Fruit fly (Drosophila melanogaster) whole organism, embryonic: Measurements from ENCODE around the gene CG32163.

Experiments
- Ada2b ChIP-seq: fragments of 200-800 bp; sonication (Bioruptor generic); IDR thresholded peaks from 2 replicates; pipeline ENCODE4 v1.3.6; 2022; ENCODE audit warnings: missing biosample characterization, missing genetic modification characterization
- Bteb2 ChIP-seq: fragments of 200-800 bp; sonication (Bioruptor generic); optimal IDR thresholded peaks from 2 replicates; lab custom pipeline; 2016; ENCODE audit warnings: missing biosample characterization, missing genetic modification characterization
- CG10147 ChIP-seq: fragments of 200-800 bp; sonication (Bioruptor generic); optimal IDR thresholded peaks from 2 replicates; lab custom pipeline; 2019; ENCODE audit warnings: missing biosample characterization, mild to moderate bottlenecking, missing genetic modification characterization, moderate library complexity
- CG10366 ChIP-seq: fragments of 200-800 bp; sonication (Bioruptor generic); IDR thresholded peaks from 2 replicates; pipeline ENCODE4 v1.3.6; 2022; ENCODE audit warnings: missing biosample characterization, missing genetic modification characterization
- CG12769 ChIP-seq: fragments of 200-800 bp; sonication (Bioruptor generic); optimal IDR thresholded peaks from 2 replicates; lab custom pipeline; 2019; ENCODE audit warnings: missing biosample characterization, mild to moderate bottlenecking, missing genetic modification characterization, moderate library complexity
- CG14014 ChIP-seq: fragments of 200-800 bp; sonication (Bioruptor generic); IDR thresholded peaks from 2 replicates; pipeline ENCODE4 v1.3.6; 2022; ENCODE audit warnings: missing biosample characterization, missing genetic modification characterization
- CG1602 ChIP-seq: fragments of 200-800 bp; sonication (Bioruptor generic); optimal IDR thresholded peaks from 3 replicates; lab custom pipeline; 2016; ENCODE audit warnings: missing biosample characterization, missing genetic modification characterization
- CG17361 ChIP-seq: fragments of 200-800 bp; sonication (Bioruptor generic); IDR thresholded peaks from 3 replicates; pipeline ENCODE4 v1.3.6; 2022; ENCODE audit warnings: missing biosample characterization, missing genetic modification characterization
- CG17829 ChIP-seq: fragments of 200-800 bp; optimal IDR thresholded peaks from 2 replicates; lab custom pipeline; 2019; ENCODE audit warnings: missing biosample characterization, mild to moderate bottlenecking, missing genetic modification characterization, moderate library complexity
- CG2129 ChIP-seq: fragments of 200-800 bp; sonication (Bioruptor generic); IDR thresholded peaks from 2 replicates; pipeline ENCODE4 v1.3.6; 2022; ENCODE audit warnings: missing biosample characterization, missing genetic modification characterization; ENCODE audit not compliant: partially characterized antibody
- CG3281 ChIP-seq: fragments of 200-800 bp; sonication (Bioruptor generic); optimal IDR thresholded peaks from 3 replicates; lab custom pipeline; 2017; ENCODE audit warnings: missing biosample characterization, mild to moderate bottlenecking, missing genetic modification characterization
- CG3407 ChIP-seq: fragments of 200-800 bp; sonication (Bioruptor generic); optimal IDR thresholded peaks from 2 replicates; lab custom pipeline; 2018; ENCODE audit warnings: missing biosample characterization, mild to moderate bottlenecking, missing genetic modification characterization
- CG4617 ChIP-seq: fragments of 200-800 bp; sonication (Bioruptor generic); optimal IDR thresholded peaks from 3 replicates; lab custom pipeline; 2016; ENCODE audit warnings: missing biosample characterization, missing genetic modification characterization, borderline replicate concordance
- CG4820 ChIP-seq: fragments of 200-800 bp; sonication (Bioruptor generic); optimal IDR thresholded peaks from 3 replicates; lab custom pipeline; 2016; ENCODE audit warnings: missing biosample characterization, missing genetic modification characterization
- CG7839 ChIP-seq: fragments of 200-800 bp; sonication (Bioruptor generic); optimal IDR thresholded peaks from 3 replicates; lab custom pipeline; 2018; ENCODE audit warnings: missing biosample characterization, mild to moderate bottlenecking, missing genetic modification characterization, moderate library complexity
- CG8290 ChIP-seq, 3 experiments: fragments of 200-800 bp; sonication (Bioruptor generic); optimal IDR thresholded peaks; 2 replicates each; lab custom pipeline; 2016 to 2019; ENCODE audit warnings: missing biosample characterization in 3 of 3, missing genetic modification characterization in 3 of 3, mild to moderate bottlenecking in 2 of 3, moderate library complexity in 1 of 3
- CG9876 ChIP-seq: fragments of 200-800 bp; sonication (Bioruptor generic); optimal IDR thresholded peaks from 2 replicates; lab custom pipeline; 2016; ENCODE audit warnings: missing biosample characterization, missing genetic modification characterization
- CHES-1-like ChIP-seq: fragments of 200-800 bp; sonication (Bioruptor generic); optimal IDR thresholded peaks from 2 replicates; lab custom pipeline; 2016; ENCODE audit warnings: missing biosample characterization, missing genetic modification characterization
- D ChIP-seq, 2 experiments: fragments of 200-800 bp in 1 of 2; fragments of >200 bp in 1 of 2; sonication (Bioruptor generic) in 1 of 2; optimal IDR thresholded peaks; 2 replicates in 1 of 2; 3 replicates in 1 of 2; lab custom pipeline; 2017; ENCODE audit warnings: mild to moderate bottlenecking in 1 of 2, missing biosample characterization in 1 of 2, missing genetic modification characterization in 1 of 2, missing genetic modification reagents in 1 of 2
- Dref ChIP-seq: fragments of 200-800 bp; sonication (Bioruptor generic); IDR thresholded peaks from 2 replicates; pipeline ENCODE4 v1.3.6; 2022; ENCODE audit warnings: missing biosample characterization, missing genetic modification characterization
- ERR ChIP-seq: fragments of 200-800 bp; sonication (Bioruptor generic); optimal IDR thresholded peaks from 2 replicates; lab custom pipeline; 2016; ENCODE audit warnings: missing biosample characterization, missing genetic modification characterization
- MESR4 ChIP-seq: fragments of 200-800 bp; sonication (Bioruptor generic); optimal IDR thresholded peaks from 2 replicates; lab custom pipeline; 2018; ENCODE audit warnings: missing biosample characterization, mild to moderate bottlenecking, missing genetic modification characterization, moderate library complexity
- Oli ChIP-seq: fragments of 200-800 bp; sonication (Bioruptor generic); optimal IDR thresholded peaks from 2 replicates; lab custom pipeline; 2018; ENCODE audit warnings: missing biosample characterization, mild to moderate bottlenecking, missing genetic modification characterization, moderate library complexity
- Poxn ChIP-seq: fragments of 200-800 bp; sonication (Bioruptor generic); IDR thresholded peaks from 2 replicates; pipeline ENCODE4 v1.3.6; 2022; ENCODE audit warnings: missing biosample characterization, missing genetic modification characterization
- Scr ChIP-seq: fragments of 200-800 bp; sonication (Bioruptor generic); IDR thresholded peaks from 2 replicates; pipeline ENCODE4 v1.3.6; 2022; ENCODE audit warnings: missing biosample characterization, missing genetic modification characterization; ENCODE audit not compliant: partially characterized antibody
- Trl ChIP-seq, 3 experiments: fragments of >200 bp in 2 of 3; fragments of 200-800 bp in 1 of 3; sonication (Bioruptor generic) in 1 of 3; optimal IDR thresholded peaks; 2 replicates in 1 of 3; 3 replicates in 2 of 3; lab custom pipeline; 2016 to 2017; ENCODE audit warnings: missing biosample characterization in 1 of 3, missing genetic modification characterization in 1 of 3
- bowl ChIP-seq: fragments of 200-800 bp; sonication (Bioruptor generic); IDR thresholded peaks from 2 replicates; pipeline ENCODE4 v1.3.6; 2022; ENCODE audit warnings: missing biosample characterization, missing genetic modification characterization
- chif ChIP-seq, 2 experiments: fragments of 200-800 bp; sonication (Bioruptor generic); optimal IDR thresholded peaks; 3 replicates each; lab custom pipeline; 2016; ENCODE audit warnings: missing biosample characterization in 2 of 2, missing genetic modification characterization in 2 of 2
- croc ChIP-seq: fragments of 200-800 bp; sonication (Bioruptor generic); conservative IDR thresholded peaks from 3 replicates; pipeline ENCODE4 v1.3.6; 2022; ENCODE audit warnings: missing biosample characterization, missing genetic modification characterization
- emc ChIP-seq: fragments of 200-800 bp; sonication (Bioruptor generic); optimal IDR thresholded peaks from 2 replicates; lab custom pipeline; 2016; ENCODE audit warnings: missing biosample characterization, missing genetic modification characterization
- ems ChIP-seq: fragments of 200-800 bp; sonication (Bioruptor generic); optimal IDR thresholded peaks from 3 replicates; lab custom pipeline; 2016; ENCODE audit warnings: missing biosample characterization, missing genetic modification characterization
- her ChIP-seq: fragments of 200-800 bp; sonication (Bioruptor generic); optimal IDR thresholded peaks from 2 replicates; lab custom pipeline; 2016; ENCODE audit warnings: missing biosample characterization, missing genetic modification characterization
- hkb ChIP-seq, 2 experiments: fragments of 200-800 bp in 1 of 2; fragments of >200 bp in 1 of 2; sonication (Bioruptor generic) in 1 of 2; IDR thresholded peaks in 1 of 2; optimal IDR thresholded peaks in 1 of 2; 2 replicates each; pipeline versions ENCODE4 v1.3.6 to Lab custom; 2017 to 2022; ENCODE audit warnings: missing biosample characterization in 1 of 2, missing genetic modification characterization in 1 of 2
- insv ChIP-seq, 2 experiments: fragments of 200-800 bp; sonication (Bioruptor generic); optimal IDR thresholded peaks; 3 replicates each; lab custom pipeline; 2016 to 2018; ENCODE audit warnings: missing biosample characterization in 2 of 2, missing genetic modification characterization in 2 of 2
- lab ChIP-seq: fragments of 200-800 bp; sonication (Bioruptor generic); optimal IDR thresholded peaks from 3 replicates; lab custom pipeline; 2017; ENCODE audit warnings: missing biosample characterization, missing genetic modification characterization, mild to moderate bottlenecking, moderate library complexity, missing genetic modification reagents
- lilli ChIP-seq: fragments of 200-800 bp; sonication (Bioruptor generic); optimal IDR thresholded peaks from 3 replicates; lab custom pipeline; 2016; ENCODE audit warnings: missing biosample characterization, missing genetic modification characterization
- lov ChIP-seq, 2 experiments: fragments of 200-800 bp in 1 of 2; fragments of >200 bp in 1 of 2; sonication (Bioruptor generic) in 1 of 2; IDR thresholded peaks in 1 of 2; optimal IDR thresholded peaks in 1 of 2; 2 replicates in 1 of 2; 3 replicates in 1 of 2; pipeline versions ENCODE4 v1.3.6 to Lab custom; 2017 to 2022; ENCODE audit warnings: missing biosample characterization in 1 of 2, missing genetic modification characterization in 1 of 2
- pan ChIP-seq, 4 experiments: fragments of >200 bp in 3 of 4; fragments of 200-800 bp in 1 of 4; sonication (Bioruptor generic) in 1 of 4; optimal IDR thresholded peaks in 3 of 4; IDR thresholded peaks in 1 of 4; 2 replicates each; pipeline versions ENCODE4 v1.3.6 to Lab custom; 2017 to 2022; ENCODE audit warnings: missing biosample characterization in 2 of 4, missing genetic modification characterization in 2 of 4, mixed read lengths in 1 of 4
- run ChIP-seq: fragments of 200-800 bp; sonication (Bioruptor generic); optimal IDR thresholded peaks from 3 replicates; lab custom pipeline; 2018; ENCODE audit warnings: missing biosample characterization, mild to moderate bottlenecking, missing genetic modification characterization
- sc ChIP-seq, 3 experiments: fragments of >200 bp in 2 of 3; fragments of 200-800 bp in 1 of 3; sonication (Bioruptor generic) in 1 of 3; optimal IDR thresholded peaks; 2 replicates in 2 of 3; 3 replicates in 1 of 3; lab custom pipeline; 2017; ENCODE audit warnings: mild to moderate bottlenecking in 1 of 3, missing biosample characterization in 1 of 3, missing genetic modification characterization in 1 of 3, missing genetic modification reagents in 1 of 3
- shn ChIP-seq: fragments of 200-800 bp; sonication (Bioruptor generic); optimal IDR thresholded peaks from 3 replicates; lab custom pipeline; 2016; ENCODE audit warnings: missing biosample characterization, missing genetic modification characterization
- sima ChIP-seq: fragments of 200-800 bp; sonication (Bioruptor generic); optimal IDR thresholded peaks from 2 replicates; lab custom pipeline; 2016; ENCODE audit warnings: missing biosample characterization, missing genetic modification characterization
- vvl ChIP-seq: fragments of 200-800 bp; sonication (Bioruptor generic); IDR thresholded peaks from 2 replicates; pipeline ENCODE4 v1.3.6; 2022; ENCODE audit warnings: missing biosample characterization, missing genetic modification characterization
- wor ChIP-seq: fragments of 200-800 bp; sonication (Bioruptor generic); IDR thresholded peaks from 2 replicates; pipeline ENCODE4 v1.3.6; 2022; ENCODE audit warnings: missing biosample characterization, missing genetic modification characterization
- zen2 ChIP-seq: fragments of 200-800 bp; sonication (Bioruptor generic); IDR thresholded peaks from 3 replicates; pipeline ENCODE4 v1.3.6; 2022; ENCODE audit warnings: missing biosample characterization, missing genetic modification characterization; ENCODE audit not compliant: partially characterized antibody
- zf30C ChIP-seq: fragments of 200-800 bp; sonication (Bioruptor generic); optimal IDR thresholded peaks from 3 replicates; lab custom pipeline; 2018; ENCODE audit warnings: missing biosample characterization, mild to moderate bottlenecking, missing genetic modification characterization

The CG32163 gene

dm6 chr3L:16612152-16612551 is 25.2 kb downstream of the CG32163 start, which contains the start of gene CG4101 (continued):
- TF ChIP-seq sc (optimal IDR thresholded peaks at IDR 0.05; lab: Kevin White, UChicago) = no peak
- TF ChIP-seq sc (GFP tag; optimal IDR thresholded peaks at IDR 0.05; lab: Kevin White, UChicago) = no peak
- TF ChIP-seq CG7839 (tag; lab: Kevin White, UChicago) = peak; percentile 79
- TF ChIP-seq CHES-1-like = peak; percentile 83
- TF ChIP-seq chif (GFP tag; optimal IDR thresholded peaks at IDR 0.05; lab: Kevin White, UChicago) = peak; percentile 54 to 79
- TF ChIP-seq vvl (GFP tag; lab: Robert Waterston, UW) = peak; percentile 86
- no peak for TF ChIP-seq D (optimal IDR thresholded peaks at IDR 0.05; lab: Kevin White, UChicago)
- peak; percentile 39 for TF ChIP-seq D (GFP tag; optimal IDR thresholded peaks at IDR 0.05; lab: Kevin White, UChicago)
- peak; percentile 76 for TF ChIP-seq CG17829 (tag; lab: Kevin White, UChicago)
- peak; percentile 48 for TF ChIP-seq her
- peak; percentile 75 for TF ChIP-seq CG12769 (tag; lab: Kevin White, UChicago)
- no peak for TF ChIP-seq pan (optimal IDR thresholded peaks at IDR 0.05; lab: Kevin White, UChicago)
- TF ChIP-seq pan (GFP tag; optimal IDR thresholded peaks at IDR 0.05 in 1 of 2, IDR thresholded peaks at IDR 0.05 in 1 of 2) = peak in 1 of 2 experiments; percentile 66
- TF ChIP-seq CG10366 = peak; percentile 80
- TF ChIP-seq CG4617 (GFP tag; lab: Kevin White, UChicago) = peak; percentile 51
- TF ChIP-seq croc = peak; percentile 58
- peak; percentile 73 for TF ChIP-seq CG8290 (GFP tag; optimal IDR thresholded peaks at IDR 0.05; lab: Kevin White, UChicago)
- peak; percentile 45 to 57 for TF ChIP-seq CG8290 (tag; optimal IDR thresholded peaks at IDR 0.05; lab: Kevin White, UChicago)
- peak; percentile 57 for TF ChIP-seq Bteb2
- peak; percentile 64 for TF ChIP-seq Oli (tag; lab: Kevin White, UChicago)
- peak; percentile 68 for TF ChIP-seq CG9876 (GFP tag; lab: Kevin White, UChicago)
- TF ChIP-seq CG2129 (GFP tag; lab: Robert Waterston, UW) = peak; percentile 77
- peak; percentile 81 for TF ChIP-seq ems
- no peak for TF ChIP-seq ERR
- TF ChIP-seq wor (GFP tag; lab: Robert Waterston, UW) = peak; percentile 57; the same call in 1 of the 2 replicates
- TF ChIP-seq hkb (optimal IDR thresholded peaks at IDR 0.05; lab: Kevin White, UChicago) = peak; percentile 42
- peak; percentile 71 for TF ChIP-seq hkb (GFP tag; IDR thresholded peaks at IDR 0.05; lab: Robert Waterston, UW)
- no peak for TF ChIP-seq MESR4 (GFP tag; lab: Kevin White, UChicago)
- TF ChIP-seq CG17361 = peak; percentile 71
- TF ChIP-seq zf30C (GFP tag; lab: Kevin White, UChicago) = no peak
- peak; percentile 87 for TF ChIP-seq Scr
- TF ChIP-seq insv (GFP tag; optimal IDR thresholded peaks at IDR 0.05; lab: Kevin White, UChicago) = peak in 1 of 2 experiments; percentile 44
- TF ChIP-seq CG3407 (GFP tag; lab: Kevin White, UChicago) = peak; percentile 31
- TF ChIP-seq sima (GFP tag; lab: Kevin White, UChicago) = no peak
- peak; percentile 21 for TF ChIP-seq emc (GFP tag; lab: Kevin White, UChicago)
- TF ChIP-seq bowl = no peak
- TF ChIP-seq zen2 (GFP tag; lab: Robert Waterston, UW) = peak; percentile 73; the same call in 1 of the 3 replicates
- TF ChIP-seq lab (GFP tag; lab: Kevin White, UChicago) = peak; percentile 79
- TF ChIP-seq Poxn = no peak
- no peak for TF ChIP-seq Trl (optimal IDR thresholded peaks at IDR 0.05; lab: Kevin White, UChicago)
- TF ChIP-seq Trl (GFP tag; optimal IDR thresholded peaks at IDR 0.05; lab: Kevin White, UChicago) = peak; percentile 82
- peak; percentile 74 for TF ChIP-seq CG4820 (GFP tag; lab: Kevin White, UChicago)
- TF ChIP-seq shn (GFP tag; lab: Kevin White, UChicago) = peak; percentile 76
- TF ChIP-seq Dref = peak; percentile 64
- TF ChIP-seq CG10147 = peak; percentile 82
- peak; percentile 70 for TF ChIP-seq Ada2b (GFP tag; lab: Robert Waterston, UW)
- peak; percentile 41 for TF ChIP-seq run (tag; lab: Kevin White, UChicago)
- peak; percentile 80 for TF ChIP-seq CG1602 (GFP tag; lab: Kevin White, UChicago)
- TF ChIP-seq CG3281 = peak; percentile 90
- TF ChIP-seq CG14014 (GFP tag; lab: Robert Waterston, UW) = peak; percentile 84
- TF ChIP-seq lilli = peak; percentile 92
- TF ChIP-seq lov (optimal IDR thresholded peaks at IDR 0.05; lab: Kevin White, UChicago) = no peak
- peak; percentile 33; the same call in 1 of the 3 replicates for TF ChIP-seq lov (GFP tag; IDR thresholded peaks at IDR 0.05; lab: Robert Waterston, UW)
